Fruit fly (Drosophila melanogaster) whole organism, prepupa: ENCODE results near the gene Dredd.

Source experiments
- Blimp-1 ChIP-seq: fragments of 200-800 bp; sonication (Bioruptor generic); optimal IDR thresholded peaks from 3 replicates; lab custom pipeline; 2017; ENCODE audit warnings: missing biosample characterization, missing genetic modification characterization, mild to moderate bottlenecking, moderate library complexity, missing genetic modification reagents
- CG10631 ChIP-seq: fragments of 200-800 bp; sonication (Bioruptor generic); optimal IDR thresholded peaks from 2 replicates; lab custom pipeline; 2016; ENCODE audit warnings: missing biosample characterization, missing genetic modification characterization
- CG10669 ChIP-seq: fragments of 200-800 bp; sonication (Bioruptor generic); optimal IDR thresholded peaks from 3 replicates; lab custom pipeline; 2018; ENCODE audit warnings: missing biosample characterization, mild to moderate bottlenecking, missing genetic modification characterization, moderate library complexity
- CG11294 ChIP-seq: fragments of 200-800 bp; sonication (Bioruptor generic); IDR thresholded peaks from 2 replicates; pipeline ENCODE4 v1.3.6; 2022; ENCODE audit warnings: missing biosample characterization, missing genetic modification characterization
- CG11902 ChIP-seq: fragments of 200-800 bp; sonication (Bioruptor generic); optimal IDR thresholded peaks from 3 replicates; lab custom pipeline; 2016; ENCODE audit warnings: missing biosample characterization, missing genetic modification characterization
- CG15336 ChIP-seq: fragments of 200-800 bp; sonication (Bioruptor generic); IDR thresholded peaks from 2 replicates; pipeline ENCODE4 v1.3.6; 2022; ENCODE audit warnings: missing biosample characterization, missing genetic modification characterization
- CG16779 ChIP-seq: fragments of 200-800 bp; sonication (Bioruptor generic); optimal IDR thresholded peaks from 3 replicates; lab custom pipeline; 2017; ENCODE audit warnings: missing biosample characterization, mild to moderate bottlenecking, missing genetic modification characterization
- CG3032 ChIP-seq: fragments of 200-800 bp; optimal IDR thresholded peaks from 2 replicates; lab custom pipeline; 2019; ENCODE audit warnings: missing biosample characterization, mild to moderate bottlenecking, missing genetic modification characterization, moderate library complexity
- CG31627 ChIP-seq: fragments of 200-800 bp; sonication (Bioruptor generic); optimal IDR thresholded peaks from 3 replicates; lab custom pipeline; 2016; ENCODE audit warnings: missing biosample characterization, missing genetic modification characterization
- CG32006 ChIP-seq: fragments of 200-800 bp; sonication (Bioruptor generic); optimal IDR thresholded peaks from 3 replicates; lab custom pipeline; 2017; ENCODE audit warnings: missing biosample characterization, mild to moderate bottlenecking, missing genetic modification characterization
- CG34406 ChIP-seq: fragments of 200-800 bp; sonication (Bioruptor generic); optimal IDR thresholded peaks from 3 replicates; lab custom pipeline; 2016; ENCODE audit warnings: missing biosample characterization, missing genetic modification characterization
- CG3919 ChIP-seq: fragments of 200-800 bp; sonication (Bioruptor generic); optimal IDR thresholded peaks from 3 replicates; lab custom pipeline; 2016; ENCODE audit warnings: missing biosample characterization, missing genetic modification characterization
- CG6163 ChIP-seq: fragments of 200-800 bp; sonication (Bioruptor generic); IDR thresholded peaks from 3 replicates; pipeline ENCODE4 v1.3.6; 2022; ENCODE audit warnings: missing biosample characterization, missing genetic modification characterization
- CG6276 ChIP-seq: fragments of 200-800 bp; sonication (Bioruptor generic); optimal IDR thresholded peaks from 2 replicates; lab custom pipeline; 2017; ENCODE audit warnings: missing biosample characterization, mild to moderate bottlenecking, missing genetic modification characterization
- CG6792 ChIP-seq: fragments of 200-800 bp; sonication (Bioruptor generic); optimal IDR thresholded peaks from 3 replicates; lab custom pipeline; 2016; ENCODE audit warnings: missing biosample characterization, missing genetic modification characterization
- CG6808 ChIP-seq: fragments of 200-800 bp; sonication (Bioruptor generic); optimal IDR thresholded peaks from 3 replicates; lab custom pipeline; 2017; ENCODE audit warnings: missing biosample characterization, missing genetic modification characterization, mild to moderate bottlenecking, moderate library complexity, missing genetic modification reagents
- CG6854 ChIP-seq: fragments of 200-800 bp; sonication (Bioruptor generic); optimal IDR thresholded peaks from 2 replicates; lab custom pipeline; 2017; ENCODE audit warnings: missing biosample characterization, mild to moderate bottlenecking, missing genetic modification characterization
- CG7368 ChIP-seq: fragments of 200-800 bp; sonication (Bioruptor generic); optimal IDR thresholded peaks from 3 replicates; lab custom pipeline; 2016; ENCODE audit warnings: missing biosample characterization, missing genetic modification characterization
- CG8119 ChIP-seq: fragments of 200-800 bp; sonication (Bioruptor generic); IDR thresholded peaks from 3 replicates; pipeline ENCODE4 v1.3.6; 2022; ENCODE audit warnings: missing biosample characterization, missing genetic modification characterization
- CG8632 ChIP-seq: fragments of 200-800 bp; sonication (Bioruptor generic); optimal IDR thresholded peaks from 3 replicates; lab custom pipeline; 2016; ENCODE audit warnings: missing biosample characterization, missing genetic modification characterization
- CG9139 ChIP-seq: fragments of 200-800 bp; sonication (Bioruptor generic); optimal IDR thresholded peaks from 3 replicates; lab custom pipeline; 2017; ENCODE audit warnings: missing biosample characterization, mild to moderate bottlenecking, missing genetic modification characterization
- Eip75B ChIP-seq: fragments of 200-800 bp; sonication (Bioruptor generic); optimal IDR thresholded peaks from 3 replicates; lab custom pipeline; 2016; ENCODE audit warnings: missing biosample characterization, missing genetic modification characterization
- Eip78C ChIP-seq: fragments of 200-800 bp; sonication (Bioruptor generic); peaks from one replicate; lab custom pipeline; 2016; ENCODE audit warnings: missing biosample characterization, missing genetic modification characterization
- Ets21C ChIP-seq: fragments of 200-800 bp; sonication (Bioruptor generic); optimal IDR thresholded peaks from 3 replicates; lab custom pipeline; 2016; ENCODE audit warnings: missing biosample characterization, missing genetic modification characterization
- Ets96B ChIP-seq: fragments of 200-800 bp; optimal IDR thresholded peaks from 2 replicates; lab custom pipeline; 2019; ENCODE audit warnings: missing biosample characterization, mild to moderate bottlenecking, missing genetic modification characterization, moderate library complexity
- Gug ChIP-seq: fragments of 200-800 bp; sonication (Bioruptor generic); IDR thresholded peaks from 2 replicates; pipeline ENCODE4 v1.3.6; 2022; ENCODE audit warnings: missing biosample characterization, missing genetic modification characterization
- Hr39 ChIP-seq: fragments of 200-800 bp; sonication (Bioruptor generic); optimal IDR thresholded peaks from 2 replicates; lab custom pipeline; 2016; ENCODE audit warnings: missing biosample characterization, missing genetic modification characterization
- Hr4 ChIP-seq: fragments of 200-800 bp; sonication (Bioruptor generic); optimal IDR thresholded peaks from 3 replicates; lab custom pipeline; 2016; ENCODE audit warnings: missing biosample characterization, missing genetic modification characterization
- Lpt ChIP-seq: fragments of 200-800 bp; sonication (Bioruptor generic); optimal IDR thresholded peaks from 3 replicates; lab custom pipeline; 2016; ENCODE audit warnings: missing biosample characterization, missing genetic modification characterization
- OdsH ChIP-seq: fragments of 200-800 bp; sonication (Bioruptor generic); optimal IDR thresholded peaks from 3 replicates; lab custom pipeline; 2016; ENCODE audit warnings: missing biosample characterization, missing genetic modification characterization
- Smox ChIP-seq: fragments of 200-800 bp; sonication (Bioruptor generic); optimal IDR thresholded peaks from 3 replicates; lab custom pipeline; 2016; ENCODE audit warnings: missing biosample characterization, missing genetic modification characterization
- Sox102F ChIP-seq: fragments of 200-800 bp; sonication (Bioruptor generic); optimal IDR thresholded peaks from 2 replicates; lab custom pipeline; 2016; ENCODE audit warnings: missing biosample characterization, mild to moderate bottlenecking, missing genetic modification characterization
- Sox14 ChIP-seq: fragments of 200-800 bp; sonication (Bioruptor generic); optimal IDR thresholded peaks from 3 replicates; lab custom pipeline; 2016; ENCODE audit warnings: missing biosample characterization, missing genetic modification characterization
- Sox15 ChIP-seq: fragments of 200-800 bp; sonication (Bioruptor generic); optimal IDR thresholded peaks from 3 replicates; lab custom pipeline; 2016; ENCODE audit warnings: missing biosample characterization, missing genetic modification characterization
- acj6 ChIP-seq: fragments of 200-800 bp; sonication (Bioruptor generic); optimal IDR thresholded peaks from 3 replicates; lab custom pipeline; 2016; ENCODE audit warnings: missing biosample characterization, missing genetic modification characterization
- cyc ChIP-seq: fragments of 200-800 bp; sonication (Bioruptor generic); optimal IDR thresholded peaks from 3 replicates; lab custom pipeline; 2016; ENCODE audit warnings: missing biosample characterization, missing genetic modification characterization
- eg ChIP-seq: fragments of 200-800 bp; sonication (Bioruptor generic); IDR thresholded peaks from 3 replicates; pipeline ENCODE4 v1.3.6; 2022; ENCODE audit warnings: missing biosample characterization, missing genetic modification characterization
- fd59A ChIP-seq: fragments of 200-800 bp; sonication (Bioruptor generic); optimal IDR thresholded peaks from 2 replicates; lab custom pipeline; 2017; ENCODE audit warnings: missing biosample characterization, mild to moderate bottlenecking, missing genetic modification characterization, missing genetic modification reagents
- fd85E ChIP-seq: fragments of 200-800 bp; sonication (Bioruptor generic); optimal IDR thresholded peaks from 3 replicates; lab custom pipeline; 2016; ENCODE audit warnings: missing biosample characterization, missing genetic modification characterization
- fkh ChIP-seq: fragments of 200-800 bp; sonication (Bioruptor generic); optimal IDR thresholded peaks from 3 replicates; lab custom pipeline; 2017; ENCODE audit warnings: missing biosample characterization, mild to moderate bottlenecking, missing genetic modification characterization, moderate library complexity
- lz ChIP-seq: fragments of 200-800 bp; sonication (Bioruptor generic); optimal IDR thresholded peaks from 3 replicates; lab custom pipeline; 2016; ENCODE audit warnings: missing biosample characterization, missing genetic modification characterization
- net ChIP-seq: fragments of 200-800 bp; sonication (Bioruptor generic); optimal IDR thresholded peaks from 3 replicates; lab custom pipeline; 2016; ENCODE audit warnings: missing biosample characterization, missing genetic modification characterization
- pdm3 ChIP-seq: fragments of 200-800 bp; sonication (Bioruptor generic); optimal IDR thresholded peaks from 3 replicates; lab custom pipeline; 2016; ENCODE audit warnings: missing biosample characterization, missing genetic modification characterization
- salr ChIP-seq, 2 experiments: fragments of 200-800 bp; sonication (Bioruptor generic); optimal IDR thresholded peaks; 3 replicates each; lab custom pipeline; 2016 to 2018; ENCODE audit warnings: missing biosample characterization in 2 of 2, missing genetic modification characterization in 2 of 2, mild to moderate bottlenecking in 1 of 2
- spab ChIP-seq: fragments of 200-800 bp; sonication (Bioruptor generic); optimal IDR thresholded peaks from 2 replicates; lab custom pipeline; 2017; ENCODE audit warnings: missing biosample characterization, mild to moderate bottlenecking, missing genetic modification characterization, missing genetic modification reagents
- ss ChIP-seq, 2 experiments: fragments of 200-800 bp; sonication (Bioruptor generic); optimal IDR thresholded peaks; 2 replicates in 1 of 2; 3 replicates in 1 of 2; lab custom pipeline; 2017 to 2018; ENCODE audit warnings: mild to moderate bottlenecking in 2 of 2, missing biosample characterization in 2 of 2, missing genetic modification characterization in 2 of 2, moderate library complexity in 1 of 2
- svp ChIP-seq: fragments of 200-800 bp; sonication (Bioruptor generic); peaks from one replicate; lab custom pipeline; 2016; ENCODE audit warnings: missing biosample characterization, missing genetic modification characterization
- topi ChIP-seq: fragments of 200-800 bp; sonication (Bioruptor generic); optimal IDR thresholded peaks from 3 replicates; lab custom pipeline; 2016; ENCODE audit warnings: missing biosample characterization, missing genetic modification characterization

The Dredd gene

DNA sequence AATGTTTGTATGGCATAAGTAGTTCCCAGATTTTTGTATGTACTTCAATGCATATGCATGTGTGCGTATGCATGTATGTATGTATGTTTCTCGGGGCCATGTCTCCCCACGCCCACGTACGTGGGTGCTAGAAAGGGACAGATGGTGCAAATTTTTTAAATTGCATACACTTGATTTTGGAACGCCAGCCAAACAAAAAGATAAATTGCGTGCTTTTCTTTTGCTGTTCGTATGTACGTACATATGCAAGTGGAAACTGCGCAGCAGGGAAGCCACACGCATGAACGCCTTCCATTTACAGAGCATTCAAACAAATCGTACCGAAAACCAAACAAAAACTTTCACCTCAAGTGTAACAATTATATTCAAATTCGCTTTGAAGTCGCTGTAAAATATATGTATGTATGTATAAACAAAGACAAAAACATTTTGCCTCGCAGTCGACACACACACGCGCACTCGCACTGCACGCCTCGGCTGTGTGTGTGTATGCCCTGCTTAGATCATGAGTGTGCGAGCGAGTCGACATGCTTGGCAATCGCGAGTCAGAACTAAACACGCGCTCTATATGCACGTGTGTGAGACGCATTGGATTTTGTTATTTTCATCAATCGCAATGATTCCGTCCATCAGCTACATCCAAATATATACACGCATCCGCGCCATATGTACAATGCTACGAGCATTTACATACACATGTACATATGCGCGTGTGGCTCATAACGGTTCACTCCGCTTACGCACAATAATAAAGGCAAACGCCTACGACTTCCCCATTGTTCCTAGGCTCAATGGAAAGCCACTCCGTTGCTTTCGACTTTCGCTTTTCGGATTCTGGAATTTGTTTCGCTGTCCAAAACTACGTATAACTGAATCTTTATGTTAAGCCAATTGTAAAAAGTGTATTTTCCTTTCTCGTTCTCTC is 1.5 kb upstream of the Dredd start (continued):
- TF ChIP-seq CG8119 (GFP tag; lab: Robert Waterston, UW): no peak
- TF ChIP-seq Sox14 (GFP tag; lab: Kevin White, UChicago): peak; percentile 49
- no peak for TF ChIP-seq CG31627 (GFP tag; lab: Kevin White, UChicago)
- TF ChIP-seq spab: no peak
- TF ChIP-seq, all 60 proteins: peak for 3

DNA sequence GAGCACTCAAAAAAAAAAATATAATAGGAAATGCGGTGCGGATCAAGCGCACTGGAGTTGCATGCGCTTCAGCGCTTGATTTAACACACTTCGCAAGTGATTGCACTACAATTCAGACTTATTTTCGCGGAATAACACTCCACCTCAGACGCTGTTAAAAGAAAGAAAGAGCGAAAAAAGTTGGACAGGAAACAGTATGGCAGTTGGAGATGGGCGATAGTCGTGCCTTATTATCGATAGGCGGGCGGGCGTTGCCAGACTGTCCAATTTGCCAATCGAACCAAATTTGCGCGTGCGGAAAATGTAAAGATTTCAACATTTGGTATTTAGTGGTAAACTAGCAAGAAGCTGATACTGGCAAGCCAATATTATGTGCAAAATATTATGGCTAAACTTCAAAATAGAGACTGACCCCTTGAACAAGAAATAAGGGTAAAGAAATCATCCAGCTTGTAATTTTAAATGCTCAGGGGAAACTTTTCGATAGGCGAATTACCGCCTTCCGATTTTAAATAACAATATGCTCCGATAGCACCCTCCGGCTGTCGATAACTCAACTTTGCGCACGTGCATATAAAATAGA is 6.0 kb downstream of the Dredd start, which contains the start of the genes RpL36 and Mybbp1A:
RpL36 (minus strand) TSS at position 245 of the 583 bp plus-strand sequence.
Mybbp1A (plus strand) TSS at position 535 of the 583 bp plus-strand sequence.
- TF ChIP-seq spab (no peak), Ets96B (tag; lab: Kevin White, UChicago) (no peak), Eip78C (GFP tag; lab: Kevin White, UChicago) (peak; percentile 92), CG11902 (peak; percentile 36), Sox102F (no peak), Lpt (GFP tag; lab: Kevin White, UChicago) (no peak), OdsH (GFP tag; lab: Kevin White, UChicago) (no peak), acj6 (GFP tag; lab: Kevin White, UChicago) (no peak), CG9139 (GFP tag; lab: Kevin White, UChicago) (peak; percentile 75), cyc (GFP tag; lab: Kevin White, UChicago) (peak; percentile 63), Hr39 (GFP tag; lab: Kevin White, UChicago) (no peak), CG11294 (GFP tag; lab: Robert Waterston, UW) (no peak), Eip75B (GFP tag; lab: Kevin White, UChicago) (no peak), Hr4 (GFP tag; lab: Kevin White, UChicago) (no peak), CG15336 (GFP tag; lab: Robert Waterston, UW) (no peak; the same call in 1 of the 2 replicates), Gug (GFP tag; lab: Robert Waterston, UW) (no peak), ss (GFP tag; optimal IDR thresholded peaks at IDR 0.05; lab: Kevin White, UChicago) (peak; percentile 77 to 83), CG16779 (no peak), Sox15 (GFP tag; lab: Kevin White, UChicago) (peak; percentile 29), CG10669 (GFP tag; lab: Kevin White, UChicago) (no peak), Sox14 (GFP tag; lab: Kevin White, UChicago) (peak; percentile 63), fd59A (GFP tag; lab: Kevin White, UChicago) (no peak), fd85E (GFP tag; lab: Kevin White, UChicago) (no peak), pdm3 (GFP tag; lab: Kevin White, UChicago) (no peak), lz (peak; percentile 72), CG6163 (GFP tag; lab: Robert Waterston, UW) (peak; percentile 73), CG34406 (peak; percentile 64), fkh (GFP tag; lab: Kevin White, UChicago) (no peak), net (peak; percentile 63), CG8632 (GFP tag; lab: Kevin White, UChicago) (peak; percentile 54), CG7368 (GFP tag; lab: Kevin White, UChicago) (no peak), Smox (no peak), Blimp-1 (GFP tag; lab: Kevin White, UChicago) (peak; percentile 25), CG6808 (GFP tag; lab: Kevin White, UChicago) (no peak), CG3919 (peak; percentile 59), eg (GFP tag; lab: Robert Waterston, UW) (peak; percentile 65), topi (peak; percentile 67), CG10631 (GFP tag; lab: Kevin White, UChicago) (no peak), Ets21C (GFP tag; lab: Kevin White, UChicago) (no peak), salr (GFP tag; optimal IDR thresholded peaks at IDR 0.05; lab: Kevin White, UChicago) (peak in 1 of 2 experiments; percentile 54), svp (peak; percentile 59), CG3032 (peak; percentile 42), CG6854 (GFP tag; lab: Kevin White, UChicago) (peak; percentile 75), CG6276 (no peak), CG6792 (GFP tag; lab: Kevin White, UChicago) (peak; percentile 62), CG32006 (GFP tag; lab: Kevin White, UChicago) (no peak)
